Fruit fly (Drosophila melanogaster) whole organism, embryonic: Measurements from ENCODE around the gene PGRP-LE.

Source experiments
- ATbp ChIP-seq: fragments of 200-800 bp; sonication (Bioruptor generic); optimal IDR thresholded peaks from 2 replicates; lab custom pipeline; 2017; ENCODE audit warnings: missing biosample characterization, mild to moderate bottlenecking, missing genetic modification characterization, missing genetic modification reagents
- CG10321 ChIP-seq: fragments of 200-800 bp; sonication (Bioruptor generic); IDR thresholded peaks from 2 replicates; pipeline ENCODE4 v1.3.6; 2022; ENCODE audit warnings: missing biosample characterization, missing genetic modification characterization
- CG11247 ChIP-seq: fragments of 200-800 bp; sonication (Bioruptor generic); IDR thresholded peaks from 2 replicates; pipeline ENCODE4 v1.3.6; 2022; ENCODE audit warnings: missing biosample characterization, missing genetic modification characterization
- CG13624 ChIP-seq: fragments of 200-800 bp; sonication (Bioruptor generic); optimal IDR thresholded peaks from 2 replicates; lab custom pipeline; 2016; ENCODE audit warnings: missing biosample characterization, missing genetic modification characterization
- CG15479 ChIP-seq: fragments of 200-800 bp; sonication (Bioruptor generic); optimal IDR thresholded peaks from 3 replicates; lab custom pipeline; 2019; ENCODE audit warnings: missing biosample characterization, mild to moderate bottlenecking, missing genetic modification characterization, moderate library complexity
- CG15601 ChIP-seq: fragments of 200-800 bp; sonication (Bioruptor generic); optimal IDR thresholded peaks from 3 replicates; lab custom pipeline; 2019; ENCODE audit warnings: missing biosample characterization, mild to moderate bottlenecking, missing genetic modification characterization, moderate library complexity
- CG17568 ChIP-seq: fragments of 200-800 bp; sonication (Bioruptor generic); optimal IDR thresholded peaks from 2 replicates; lab custom pipeline; 2018; ENCODE audit warnings: missing biosample characterization, mild to moderate bottlenecking, missing genetic modification characterization, moderate library complexity
- CG18764 ChIP-seq: fragments of 200-800 bp; sonication (Bioruptor generic); optimal IDR thresholded peaks from 3 replicates; lab custom pipeline; 2016; ENCODE audit warnings: missing biosample characterization, missing genetic modification characterization
- CG30020 ChIP-seq: fragments of 200-800 bp; optimal IDR thresholded peaks from 2 replicates; lab custom pipeline; 2019; ENCODE audit warnings: missing biosample characterization, mild to moderate bottlenecking, missing genetic modification characterization, moderate library complexity
- CG30431 ChIP-seq: fragments of 200-800 bp; sonication (Bioruptor generic); optimal IDR thresholded peaks from 2 replicates; lab custom pipeline; 2017; ENCODE audit warnings: missing biosample characterization, missing genetic modification characterization
- CG3407 ChIP-seq: fragments of 200-800 bp; sonication (Bioruptor generic); optimal IDR thresholded peaks from 2 replicates; lab custom pipeline; 2018; ENCODE audit warnings: missing biosample characterization, mild to moderate bottlenecking, missing genetic modification characterization
- CG4328 ChIP-seq: fragments of 200-800 bp; sonication (Bioruptor generic); optimal IDR thresholded peaks from 3 replicates; lab custom pipeline; 2017; ENCODE audit warnings: missing biosample characterization, missing genetic modification reagents, missing genetic modification characterization
- CG4404 ChIP-seq: fragments of 200-800 bp; sonication (Bioruptor generic); IDR thresholded peaks from 2 replicates; pipeline ENCODE4 v1.3.6; 2022; ENCODE audit warnings: missing biosample characterization, missing genetic modification characterization
- CG4820 ChIP-seq: fragments of 200-800 bp; sonication (Bioruptor generic); optimal IDR thresholded peaks from 3 replicates; lab custom pipeline; 2016; ENCODE audit warnings: missing biosample characterization, missing genetic modification characterization
- CG4854 ChIP-seq: fragments of 200-800 bp; sonication (Bioruptor generic); optimal IDR thresholded peaks from 2 replicates; lab custom pipeline; 2016; ENCODE audit warnings: missing biosample characterization, missing genetic modification characterization, inconsistent platforms
- CG6854 ChIP-seq: fragments of 200-800 bp; sonication (Bioruptor generic); optimal IDR thresholded peaks from 3 replicates; lab custom pipeline; 2017; ENCODE audit warnings: missing biosample characterization, mild to moderate bottlenecking, missing genetic modification characterization
- CG8290 ChIP-seq, 3 experiments: fragments of 200-800 bp; sonication (Bioruptor generic); optimal IDR thresholded peaks; 2 replicates each; lab custom pipeline; 2016 to 2019; ENCODE audit warnings: missing biosample characterization in 3 of 3, missing genetic modification characterization in 3 of 3, mild to moderate bottlenecking in 2 of 3, moderate library complexity in 1 of 3
- CG8944 ChIP-seq: fragments of 200-800 bp; sonication (Bioruptor generic); optimal IDR thresholded peaks from 3 replicates; lab custom pipeline; 2016; ENCODE audit warnings: missing biosample characterization, missing genetic modification characterization
- CG9817 ChIP-seq: fragments of 200-800 bp; sonication (Bioruptor generic); optimal IDR thresholded peaks from 2 replicates; lab custom pipeline; 2018; ENCODE audit warnings: missing biosample characterization, mild to moderate bottlenecking, missing genetic modification characterization, moderate library complexity
- D19B ChIP-seq: fragments of 200-800 bp; sonication (Bioruptor generic); optimal IDR thresholded peaks from 2 replicates; lab custom pipeline; 2017; ENCODE audit warnings: missing biosample characterization, mild to moderate bottlenecking, missing genetic modification characterization
- Dll ChIP-seq: fragments of 200-800 bp; sonication (Bioruptor generic); IDR thresholded peaks from 4 replicates; pipeline ENCODE4 v1.3.6; 2022; ENCODE audit warnings: missing biosample characterization, missing genetic modification characterization; ENCODE audit not compliant: partially characterized antibody
- Doc2 ChIP-seq: fragments of 200-800 bp; sonication (Bioruptor generic); IDR thresholded peaks from 2 replicates; pipeline ENCODE4 v1.3.6; 2022; ENCODE audit warnings: missing biosample characterization, missing genetic modification characterization
- E2f2 ChIP-seq: fragments of 200-800 bp; sonication (Bioruptor generic); IDR thresholded peaks from 2 replicates; pipeline ENCODE4 v1.3.6; 2022; ENCODE audit warnings: missing biosample characterization, missing genetic modification characterization
- Fer3 ChIP-seq: fragments of 200-800 bp; sonication (Bioruptor generic); optimal IDR thresholded peaks from 2 replicates; lab custom pipeline; 2018; ENCODE audit warnings: missing biosample characterization, mild to moderate bottlenecking, missing genetic modification characterization, moderate library complexity
- HHEX ChIP-seq: fragments of 200-800 bp; sonication (Bioruptor generic); optimal IDR thresholded peaks from 3 replicates; lab custom pipeline; 2017; ENCODE audit warnings: missing biosample characterization, mild to moderate bottlenecking, missing genetic modification characterization, missing genetic modification reagents
- MBD-R2 ChIP-seq: fragments of 200-800 bp; sonication (Bioruptor generic); IDR thresholded peaks from 2 replicates; pipeline ENCODE4 v1.3.6; 2022; ENCODE audit warnings: missing biosample characterization, missing genetic modification characterization
- Meics ChIP-seq: fragments of 200-800 bp; sonication (Bioruptor generic); optimal IDR thresholded peaks from 2 replicates; lab custom pipeline; 2017; ENCODE audit warnings: missing biosample characterization, mild to moderate bottlenecking, missing genetic modification characterization
- Neu2 ChIP-seq: fragments of 200-800 bp; sonication (Bioruptor generic); optimal IDR thresholded peaks from 3 replicates; lab custom pipeline; 2016; ENCODE audit warnings: missing biosample characterization, missing genetic modification characterization, borderline replicate concordance
- Nf-YA ChIP-seq: fragments of 200-800 bp; sonication (Bioruptor generic); IDR thresholded peaks from 2 replicates; pipeline ENCODE4 v1.3.6; 2022; ENCODE audit warnings: missing biosample characterization, missing genetic modification characterization
- Nf-YC ChIP-seq: fragments of 200-800 bp; optimal IDR thresholded peaks from 3 replicates; lab custom pipeline; 2019; ENCODE audit warnings: missing biosample characterization, mild to moderate bottlenecking, missing genetic modification characterization, moderate library complexity
- Scr ChIP-seq: fragments of 200-800 bp; sonication (Bioruptor generic); IDR thresholded peaks from 2 replicates; pipeline ENCODE4 v1.3.6; 2022; ENCODE audit warnings: missing biosample characterization, missing genetic modification characterization; ENCODE audit not compliant: partially characterized antibody
- Ssrp ChIP-seq: fragments of 200-800 bp; sonication (Bioruptor generic); optimal IDR thresholded peaks from 2 replicates; lab custom pipeline; 2018; ENCODE audit warnings: missing biosample characterization, mild to moderate bottlenecking, missing genetic modification characterization, moderate library complexity
- Stat92E ChIP-seq, 3 experiments: fragments of >200 bp in 2 of 3; fragments of 200-800 bp in 1 of 3; sonication (Bioruptor generic) in 1 of 3; optimal IDR thresholded peaks; 2 replicates each; lab custom pipeline; 2017 to 2019; ENCODE audit warnings: missing biosample characterization in 3 of 3, missing genetic modification characterization in 3 of 3, mild to moderate bottlenecking in 1 of 3, moderate library complexity in 1 of 3
- bbx ChIP-seq: fragments of 200-800 bp; sonication (Bioruptor generic); IDR thresholded peaks from 2 replicates; pipeline ENCODE4 v1.3.6; 2022; ENCODE audit warnings: missing biosample characterization, missing genetic modification characterization; ENCODE audit not compliant: partially characterized antibody
- bigmax ChIP-seq: fragments of 200-800 bp; sonication (Bioruptor generic); optimal IDR thresholded peaks from 2 replicates; lab custom pipeline; 2018; ENCODE audit warnings: missing biosample characterization, mild to moderate bottlenecking, missing genetic modification characterization
- btn ChIP-seq: fragments of 200-800 bp; sonication (Bioruptor generic); optimal IDR thresholded peaks from 2 replicates; lab custom pipeline; 2016; ENCODE audit warnings: missing biosample characterization, missing genetic modification characterization
- dmrt11E ChIP-seq: fragments of 200-800 bp; sonication (Bioruptor generic); optimal IDR thresholded peaks from 3 replicates; lab custom pipeline; 2018; ENCODE audit warnings: missing biosample characterization, mild to moderate bottlenecking, missing genetic modification characterization, moderate library complexity
- dmrt99B ChIP-seq: fragments of 200-800 bp; sonication (Bioruptor generic); optimal IDR thresholded peaks from 2 replicates; lab custom pipeline; 2018; ENCODE audit warnings: missing biosample characterization, mild to moderate bottlenecking, missing genetic modification characterization, moderate library complexity
- kay ChIP-seq: fragments of 200-800 bp; sonication (Bioruptor generic); optimal IDR thresholded peaks from 2 replicates; lab custom pipeline; 2016; ENCODE audit warnings: missing biosample characterization, missing genetic modification characterization
- kni ChIP-seq: fragments of 200-800 bp; sonication (Bioruptor generic); optimal IDR thresholded peaks from 3 replicates; lab custom pipeline; 2017; ENCODE audit warnings: mild to moderate bottlenecking, missing biosample characterization, missing genetic modification reagents, missing genetic modification characterization
- knrl ChIP-seq: fragments of 200-800 bp; sonication (Bioruptor generic); IDR thresholded peaks from 3 replicates; pipeline ENCODE4 v1.3.6; 2022; ENCODE audit warnings: missing biosample characterization, missing genetic modification characterization; ENCODE audit not compliant: partially characterized antibody
- maf-S ChIP-seq: fragments of 200-800 bp; sonication (Bioruptor generic); optimal IDR thresholded peaks from 2 replicates; lab custom pipeline; 2016; ENCODE audit warnings: missing biosample characterization, missing genetic modification characterization
- mirr ChIP-seq: fragments of 200-800 bp; sonication (Bioruptor generic); optimal IDR thresholded peaks from 3 replicates; lab custom pipeline; 2018; ENCODE audit warnings: missing biosample characterization, mild to moderate bottlenecking, missing genetic modification characterization
- schlank ChIP-seq: fragments of 200-800 bp; sonication (Bioruptor generic); optimal IDR thresholded peaks from 2 replicates; lab custom pipeline; 2018; ENCODE audit warnings: missing biosample characterization, mild to moderate bottlenecking, missing genetic modification characterization
- tap ChIP-seq: fragments of 200-800 bp; optimal IDR thresholded peaks from 3 replicates; lab custom pipeline; 2019; ENCODE audit warnings: missing biosample characterization, mild to moderate bottlenecking, missing genetic modification characterization, moderate library complexity
- tin ChIP-seq: fragments of 200-800 bp; sonication (Bioruptor generic); optimal IDR thresholded peaks from 3 replicates; lab custom pipeline; 2016; ENCODE audit warnings: missing biosample characterization, missing genetic modification characterization
- vnd ChIP-seq: fragments of 200-800 bp; sonication (Bioruptor generic); IDR thresholded peaks from 3 replicates; pipeline ENCODE4 v1.3.6; 2022; ENCODE audit warnings: missing biosample characterization, missing genetic modification characterization; ENCODE audit not compliant: partially characterized antibody
- zfh2 ChIP-seq: fragments of 200-800 bp; sonication (Bioruptor generic); optimal IDR thresholded peaks from 2 replicates; lab custom pipeline; 2016; ENCODE audit warnings: missing biosample characterization, missing genetic modification characterization

PGRP-LE gene

dm6 chrX:15802880-15803650 is 615 bp downstream of the PGRP-LE start (continued):
- TF ChIP-seq CG10321 (GFP tag; lab: Robert Waterston, UW) (no peak), Fer3 (tag; lab: Kevin White, UChicago) (peak; percentile 7), CG3407 (GFP tag; lab: Kevin White, UChicago) (no peak), Nf-YA (GFP tag; lab: Robert Waterston, UW) (no peak), Doc2 (GFP tag; lab: Robert Waterston, UW) (no peak), vnd (peak; percentile 59; the same call in 2 of the 3 replicates), CG17568 (GFP tag; lab: Kevin White, UChicago) (no peak), btn (no peak), CG9817 (no peak), kni (GFP tag; lab: Kevin White, UChicago) (no peak), D19B (GFP tag; lab: Kevin White, UChicago) (no peak), HHEX (GFP tag; lab: Kevin White, UChicago) (no peak), CG8290 (GFP tag; optimal IDR thresholded peaks at IDR 0.05; lab: Kevin White, UChicago) (peak; percentile 69), CG8290 (tag; optimal IDR thresholded peaks at IDR 0.05; lab: Kevin White, UChicago) (peak in 1 of 2 experiments; percentile 65), maf-S (GFP tag; lab: Kevin White, UChicago) (no peak), zfh2 (no peak), E2f2 (GFP tag; lab: Robert Waterston, UW) (no peak), CG18764 (GFP tag; lab: Kevin White, UChicago) (no peak), Scr (GFP tag; lab: Robert Waterston, UW) (peak; percentile 81), mirr (GFP tag; lab: Kevin White, UChicago) (no peak), knrl (GFP tag; lab: Robert Waterston, UW) (peak; percentile 71), CG30431 (GFP tag; lab: Kevin White, UChicago) (no peak), CG13624 (no peak), tin (no peak), dmrt11E (tag; lab: Kevin White, UChicago) (peak; percentile 25), CG8944 (GFP tag; lab: Kevin White, UChicago) (no peak), Meics (GFP tag; lab: Kevin White, UChicago) (peak; percentile 52), CG15479 (GFP tag; lab: Kevin White, UChicago) (no peak), MBD-R2 (GFP tag; lab: Robert Waterston, UW) (peak; percentile 44), CG15601 (no peak), CG4328 (GFP tag; lab: Kevin White, UChicago) (no peak), Stat92E (GFP tag; optimal IDR thresholded peaks at IDR 0.05; lab: Kevin White, UChicago) (no peak), Neu2 (no peak), kay (GFP tag; lab: Kevin White, UChicago) (no peak), CG4820 (GFP tag; lab: Kevin White, UChicago) (no peak), dmrt99B (peak; percentile 4), bbx (GFP tag; lab: Robert Waterston, UW) (peak; percentile 74), Dll (GFP tag; lab: Robert Waterston, UW) (peak; percentile 75; the same call in 3 of the 4 replicates), bigmax (GFP tag; lab: Kevin White, UChicago) (no peak), CG30020 (tag; lab: Kevin White, UChicago) (peak; percentile 83), CG11247 (GFP tag; lab: Robert Waterston, UW) (peak; percentile 17; the same call in 1 of the 2 replicates), Nf-YC (tag; lab: Kevin White, UChicago) (peak; percentile 88), CG4404 (GFP tag; lab: Robert Waterston, UW) (no peak), CG4854 (GFP tag; lab: Kevin White, UChicago) (no peak), CG6854 (GFP tag; lab: Kevin White, UChicago) (no peak), Ssrp (tag; lab: Kevin White, UChicago) (no peak), schlank (tag; lab: Kevin White, UChicago) (no peak), tap (no peak), ATbp (peak; percentile 29)
